Worm (Caenorhabditis elegans) whole organism, L4 larva: ENCODE results near the gene idpp-9.

Experiments
- F37D6.2 ChIP-seq: sonication (generic microtip); optimal IDR thresholded peaks from 2 replicates; lab custom pipeline; 2016; ENCODE audit warnings: mild to moderate bottlenecking, missing genetic modification characterization, missing compliant biosample characterization
- aha-1 ChIP-seq: fragments of 150-350 bp; peaks from one replicate; lab custom pipeline; 2014; ENCODE audit warnings: missing biosample characterization, missing genetic modification characterization
- arid-1 ChIP-seq: fragments of 200-800 bp; sonication (Bioruptor generic); conservative IDR thresholded peaks from 2 replicates; pipeline ENCODE4 v1.3.6; 2022; ENCODE audit warnings: missing genetic modification reagents, missing genetic modification characterization, missing compliant biosample characterization
- attf-4 ChIP-seq: sonication (generic microtip); optimal IDR thresholded peaks from 3 replicates; lab custom pipeline; 2017; ENCODE audit warnings: missing biosample characterization, missing genetic modification characterization
- ceh-32 ChIP-seq: sonication (generic microtip); optimal IDR thresholded peaks from 2 replicates; lab custom pipeline; 2016; ENCODE audit warnings: mild to moderate bottlenecking, missing genetic modification characterization, missing compliant biosample characterization; ENCODE audit not compliant: poor library complexity
- ceh-62 ChIP-seq: sonication (generic microtip); optimal IDR thresholded peaks from 2 replicates; lab custom pipeline; 2017; ENCODE audit warnings: missing biosample characterization, missing genetic modification characterization
- ces-1 ChIP-seq: fragments of 150-350 bp; sonication (generic microtip); optimal IDR thresholded peaks from 4 replicates; lab custom pipeline; 2014; ENCODE audit warnings: missing biosample characterization, missing genetic modification reagents, missing genetic modification characterization
- dmd-8 ChIP-seq: fragments of 200-800 bp; sonication (Bioruptor generic); IDR thresholded peaks from 2 replicates; pipeline ENCODE4 v1.3.6; 2022; ENCODE audit warnings: missing genetic modification characterization, missing compliant biosample characterization
- fkh-10 ChIP-seq: fragments of 150-350 bp; optimal IDR thresholded peaks from 2 replicates; lab custom pipeline; 2014; ENCODE audit warnings: missing biosample characterization, missing genetic modification reagents, missing genetic modification characterization
- gei-8 ChIP-seq: fragments of 200-800 bp; sonication (Bioruptor generic); optimal IDR thresholded peaks from 2 replicates; lab custom pipeline; 2018; ENCODE audit warnings: mild to moderate bottlenecking, missing genetic modification characterization, missing compliant biosample characterization
- hmg-1.1 ChIP-seq: fragments of 200-800 bp; sonication (Bioruptor generic); IDR thresholded peaks from 2 replicates; pipeline ENCODE4 v1.3.6; 2022; ENCODE audit warnings: missing genetic modification reagents, missing genetic modification characterization, missing compliant biosample characterization
- lin-1 ChIP-seq: fragments of 200-800 bp; sonication (Bioruptor generic); IDR thresholded peaks from 2 replicates; pipeline ENCODE4 v1.3.6; 2022; ENCODE audit warnings: missing genetic modification reagents, missing genetic modification characterization, missing compliant biosample characterization
- lin-38 ChIP-seq: fragments of 200-800 bp; sonication (Bioruptor generic); IDR thresholded peaks from 2 replicates; pipeline ENCODE4 v1.3.6; 2022; ENCODE audit warnings: missing genetic modification reagents, missing genetic modification characterization, missing compliant biosample characterization
- mep-1 ChIP-seq: fragments of 150-350 bp; sonication (generic microtip); optimal IDR thresholded peaks from 3 replicates; lab custom pipeline; 2014; ENCODE audit warnings: missing biosample characterization, missing genetic modification characterization
- mes-2 ChIP-seq: sonication (generic microtip); optimal IDR thresholded peaks from 2 replicates; lab custom pipeline; 2016; ENCODE audit warnings: missing genotype, mild to moderate bottlenecking, missing genetic modification characterization, missing compliant biosample characterization; ENCODE audit not compliant: poor library complexity, severe bottlenecking
- nhr-10 ChIP-seq: fragments of 150-350 bp; optimal IDR thresholded peaks from 2 replicates; lab custom pipeline; 2014; ENCODE audit warnings: missing biosample characterization, missing genetic modification characterization
- nhr-25 ChIP-seq: sonication (generic microtip); optimal IDR thresholded peaks from 2 replicates; lab custom pipeline; 2017; ENCODE audit warnings: missing genetic modification characterization, mild to moderate bottlenecking, missing compliant biosample characterization, antibody characterized with exemption, moderate library complexity, borderline replicate concordance; ENCODE audit not compliant: insufficient read depth
- nhr-48 ChIP-seq: sonication (generic microtip); optimal IDR thresholded peaks from 2 replicates; lab custom pipeline; 2016; ENCODE audit warnings: mild to moderate bottlenecking, missing genetic modification characterization, missing compliant biosample characterization
- nhr-6 ChIP-seq: fragments of 150-350 bp; optimal IDR thresholded peaks from 2 replicates; lab custom pipeline; 2014; ENCODE audit warnings: missing biosample characterization, missing genetic modification characterization
- nhr-77 ChIP-seq: fragments of 150-350 bp; optimal IDR thresholded peaks from 2 replicates; lab custom pipeline; 2014; ENCODE audit warnings: missing biosample characterization, missing genetic modification characterization
- rbr-2 ChIP-seq: sonication (generic microtip); optimal IDR thresholded peaks from 2 replicates; lab custom pipeline; 2016; ENCODE audit warnings: missing genotype, missing genetic modification characterization, missing compliant biosample characterization
- saeg-2 ChIP-seq: fragments of 200-800 bp; sonication (Bioruptor generic); IDR thresholded peaks from 2 replicates; pipeline ENCODE4 v1.3.6; 2022; ENCODE audit warnings: missing genetic modification reagents, missing genetic modification characterization, missing compliant biosample characterization
- sdz-12 ChIP-seq: fragments of 200-800 bp; sonication (Bioruptor generic); optimal IDR thresholded peaks from 2 replicates; lab custom pipeline; 2018; ENCODE audit warnings: mild to moderate bottlenecking, missing genetic modification characterization, missing compliant biosample characterization
- set-16 ChIP-seq: fragments of 200-800 bp; sonication (Bioruptor generic); IDR thresholded peaks from 2 replicates; pipeline ENCODE4 v1.3.6; 2022; ENCODE audit warnings: missing genetic modification reagents, missing genetic modification characterization, missing compliant biosample characterization
- snpc-4 ChIP-seq: fragments of 150-350 bp; optimal IDR thresholded peaks from 2 replicates; lab custom pipeline; 2014; ENCODE audit warnings: missing biosample characterization, missing genetic modification characterization
- spr-3 ChIP-seq: fragments of 200-800 bp; sonication (Bioruptor generic); optimal IDR thresholded peaks from 2 replicates; lab custom pipeline; 2018; ENCODE audit warnings: mild to moderate bottlenecking, missing genetic modification characterization, missing compliant biosample characterization
- tra-1 ChIP-seq: fragments of 200-800 bp; sonication (Bioruptor generic); IDR thresholded peaks from 2 replicates; pipeline ENCODE4 v1.3.6; 2022; ENCODE audit warnings: missing genetic modification reagents, missing genetic modification characterization, missing compliant biosample characterization
- unc-62 ChIP-seq, 3 experiments: fragments of 150-350 bp in 1 of 3; sonication (generic microtip); optimal IDR thresholded peaks in 2 of 3; peaks in 1 of 3; 1 replicate in 1 of 3; 2 replicates in 2 of 3; lab custom pipeline; 2014 to 2017; ENCODE audit warnings: missing biosample characterization in 3 of 3, missing genetic modification characterization in 3 of 3, missing genetic modification reagents in 3 of 3, missing genotype in 1 of 3
- zfp-2 ChIP-seq: sonication (generic microtip); optimal IDR thresholded peaks from 2 replicates; lab custom pipeline; 2016; ENCODE audit warnings: mild to moderate bottlenecking, missing genetic modification characterization, missing compliant biosample characterization
- ztf-11 ChIP-seq: fragments of 150-350 bp; optimal IDR thresholded peaks from 2 replicates; lab custom pipeline; 2014; ENCODE audit warnings: missing biosample characterization, missing genetic modification characterization

Gene idpp-9

DNA sequence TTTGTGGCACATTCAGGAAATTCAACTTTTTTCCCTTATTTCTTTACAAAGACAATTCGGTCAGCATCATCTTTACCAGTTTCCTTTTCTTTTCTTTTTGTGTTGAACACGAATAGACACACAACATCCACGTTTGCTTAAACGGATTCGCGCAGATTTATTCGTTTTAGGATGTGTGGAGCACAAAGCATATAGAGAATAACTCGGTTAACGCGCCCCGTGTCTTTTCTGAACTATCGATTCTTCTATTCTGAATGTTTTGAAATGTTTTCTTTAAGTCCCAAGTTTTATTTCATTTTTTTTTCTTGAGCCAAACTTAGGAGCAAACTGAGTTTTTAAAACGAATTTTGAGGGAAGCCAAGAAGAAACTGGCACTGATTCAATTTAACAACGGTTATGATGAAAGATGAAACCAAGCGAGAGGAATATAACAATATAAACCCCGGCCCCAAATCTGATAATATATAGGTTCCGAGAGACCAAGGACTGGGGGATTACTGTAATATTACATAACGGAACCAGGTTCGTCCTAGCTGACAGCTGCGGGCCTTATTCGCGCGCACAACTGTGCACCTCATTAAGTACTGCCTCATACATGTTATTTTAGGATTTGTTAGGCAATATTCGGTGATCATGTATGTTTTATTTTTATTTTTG lies 43.9 kb downstream of the idpp-9 start:
- TF ChIP-seq saeg-2 (no peak), tra-1 (GFP tag; lab: Robert Waterston, UW) (no peak), ceh-62 (tag; lab: Kevin White, UChicago) (no peak), ceh-32 (tag; lab: Kevin White, UChicago) (no peak), gei-8 (GFP tag; lab: Kevin White, UChicago) (no peak), ces-1 (GFP tag; lab: Kevin White, UChicago) (peak; percentile 13), lin-1 (GFP tag; lab: Robert Waterston, UW) (no peak), set-16 (GFP tag; lab: Robert Waterston, UW) (no peak), aha-1 (tag; lab: Kevin White, UChicago) (peak; percentile 7), nhr-6 (no peak), mes-2 (tag; lab: Kevin White, UChicago) (no peak), lin-38 (GFP tag; lab: Robert Waterston, UW) (no peak), hmg-1.1 (no peak), rbr-2 (tag; lab: Kevin White, UChicago) (no peak), spr-3 (GFP tag; lab: Kevin White, UChicago) (no peak), mep-1 (tag; lab: Kevin White, UChicago) (no peak), arid-1 (no peak), nhr-10 (no peak), ztf-11 (no peak), nhr-48 (tag; lab: Kevin White, UChicago) (no peak), fkh-10 (GFP tag; lab: Kevin White, UChicago) (peak; percentile 77), nhr-77 (tag; lab: Kevin White, UChicago) (no peak), snpc-4 (no peak), dmd-8 (GFP tag; lab: Robert Waterston, UW) (no peak)
- TF ChIP-seq, all 104 proteins: peak for 3

- no peak for TF ChIP-seq zfp-2 (tag; lab: Kevin White, UChicago)
- TF ChIP-seq nhr-25: peak; percentile 34
- peak in 1 of 2 experiments; percentile 95 for TF ChIP-seq unc-62 (GFP tag; optimal IDR thresholded peaks at IDR 0.05 in 1 of 2; lab: Kevin White, UChicago)
- no peak for TF ChIP-seq unc-62 (tag; optimal IDR thresholded peaks at IDR 0.05; lab: Kevin White, UChicago)
Measured at ce11 chrX:3867760-3868159, 47.9 kb downstream of the idpp-9 start.

DNA sequence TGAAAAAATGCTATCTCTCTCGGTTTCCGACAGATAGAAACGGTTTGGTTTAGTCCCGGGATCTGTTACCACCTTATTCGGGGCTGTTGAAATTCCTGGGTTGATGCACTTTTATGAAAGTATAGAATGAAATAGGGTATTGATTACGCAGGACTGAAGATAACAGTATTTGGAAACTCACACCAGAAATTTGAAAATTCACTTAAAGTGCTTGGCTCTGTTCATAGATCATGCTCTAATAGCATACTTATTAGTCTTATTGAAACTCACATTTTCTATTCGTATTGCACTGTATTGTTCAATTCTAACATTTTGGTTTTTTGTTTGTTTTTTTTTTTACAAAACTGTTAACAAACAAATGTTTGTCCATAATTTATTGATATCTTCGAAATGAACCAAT lies 49.5 kb downstream of the idpp-9 start:
- TF ChIP-seq sdz-12 (GFP tag; lab: Kevin White, UChicago): no peak
- TF ChIP-seq F37D6.2: no peak
- no peak for TF ChIP-seq ces-1 (GFP tag; lab: Kevin White, UChicago)
- TF ChIP-seq attf-4 (tag; lab: Kevin White, UChicago): no peak
- peak in 1 of 2 experiments; percentile 24 for TF ChIP-seq unc-62 (GFP tag; optimal IDR thresholded peaks at IDR 0.05 in 1 of 2; lab: Kevin White, UChicago)
- no peak for TF ChIP-seq unc-62 (tag; optimal IDR thresholded peaks at IDR 0.05; lab: Kevin White, UChicago)
- peak; percentile 95 for TF ChIP-seq aha-1 (tag; lab: Kevin White, UChicago)
